Fruit fly (Drosophila melanogaster) whole organism, pupa: Measurements from ENCODE around the gene CG13724.

Experiments used
- CG10348 ChIP-seq: fragments of 200-800 bp; sonication (Bioruptor generic); IDR thresholded peaks from 2 replicates; pipeline ENCODE4 v1.3.6; 2022; ENCODE audit warnings: missing biosample characterization, missing genetic modification characterization
- CG12605 ChIP-seq: fragments of 200-800 bp; sonication (Bioruptor generic); IDR thresholded peaks from 2 replicates; pipeline ENCODE4 v1.3.6; 2022; ENCODE audit warnings: missing biosample characterization, missing genetic modification characterization
- CG13204 ChIP-seq: fragments of 200-800 bp; sonication (Bioruptor generic); optimal IDR thresholded peaks from 2 replicates; lab custom pipeline; 2018; ENCODE audit warnings: missing biosample characterization, mild to moderate bottlenecking, missing genetic modification characterization, moderate library complexity
- CG14655 ChIP-seq: fragments of 200-800 bp; sonication (Bioruptor generic); optimal IDR thresholded peaks from 3 replicates; lab custom pipeline; 2017; ENCODE audit warnings: mild to moderate bottlenecking, missing biosample characterization, missing genetic modification reagents, missing genetic modification characterization
- CG15710 ChIP-seq: fragments of 200-800 bp; sonication (Bioruptor generic); optimal IDR thresholded peaks from 2 replicates; lab custom pipeline; 2018; ENCODE audit warnings: missing biosample characterization, mild to moderate bottlenecking, missing genetic modification characterization, moderate library complexity
- CG17806 ChIP-seq: fragments of 200-800 bp; sonication (Bioruptor generic); optimal IDR thresholded peaks from 2 replicates; lab custom pipeline; 2018; ENCODE audit warnings: missing biosample characterization, mild to moderate bottlenecking, missing genetic modification characterization, moderate library complexity
- CG32121 ChIP-seq: fragments of 200-800 bp; sonication (Bioruptor generic); IDR thresholded peaks from 2 replicates; pipeline ENCODE4 v1.3.6; 2022; ENCODE audit warnings: missing biosample characterization, missing genetic modification characterization
- CG34367 ChIP-seq: fragments of 200-800 bp; sonication (Bioruptor generic); optimal IDR thresholded peaks from 2 replicates; lab custom pipeline; 2018; ENCODE audit warnings: missing biosample characterization, mild to moderate bottlenecking, missing genetic modification characterization
- CG4496 ChIP-seq: fragments of 200-800 bp; sonication (Bioruptor generic); IDR thresholded peaks from 3 replicates; pipeline ENCODE4 v1.3.6; 2022; ENCODE audit warnings: missing biosample characterization, missing genetic modification characterization
- CG8159 ChIP-seq: fragments of 200-800 bp; sonication (Bioruptor generic); optimal IDR thresholded peaks from 3 replicates; lab custom pipeline; 2018; ENCODE audit warnings: missing biosample characterization, mild to moderate bottlenecking, missing genetic modification characterization, moderate library complexity
- CG8301 ChIP-seq: fragments of 200-800 bp; sonication (Bioruptor generic); optimal IDR thresholded peaks from 2 replicates; lab custom pipeline; 2018; ENCODE audit warnings: missing biosample characterization, mild to moderate bottlenecking, missing genetic modification characterization
- CG9948 ChIP-seq: fragments of 200-800 bp; sonication (Bioruptor generic); optimal IDR thresholded peaks from 2 replicates; lab custom pipeline; 2018; ENCODE audit warnings: missing biosample characterization, mild to moderate bottlenecking, missing genetic modification characterization, moderate library complexity
- D1 ChIP-seq: fragments of 200-800 bp; sonication (Bioruptor generic); optimal IDR thresholded peaks from 2 replicates; lab custom pipeline; 2018; ENCODE audit warnings: missing biosample characterization, mild to moderate bottlenecking, missing genetic modification characterization, moderate library complexity
- EcR ChIP-seq: fragments of 200-800 bp; sonication (Bioruptor generic); optimal IDR thresholded peaks from 3 replicates; lab custom pipeline; 2019; ENCODE audit warnings: missing biosample characterization, missing genetic modification characterization, mild to moderate bottlenecking, moderate library complexity, missing genetic modification reagents
- Ets98B ChIP-seq: fragments of 200-800 bp; sonication (Bioruptor generic); IDR thresholded peaks from 2 replicates; pipeline ENCODE4 v1.3.6; 2022; ENCODE audit warnings: missing biosample characterization, missing genetic modification characterization
- Pif1A ChIP-seq: fragments of 200-800 bp; sonication (Bioruptor generic); optimal IDR thresholded peaks from 3 replicates; lab custom pipeline; 2016; ENCODE audit warnings: missing biosample characterization, missing genetic modification characterization
- Pif1B ChIP-seq: fragments of 200-800 bp; sonication (Bioruptor generic); optimal IDR thresholded peaks from 3 replicates; lab custom pipeline; 2016; ENCODE audit warnings: missing biosample characterization, missing genetic modification characterization
- Snoo ChIP-seq: fragments of 200-800 bp; sonication (Bioruptor generic); optimal IDR thresholded peaks from 3 replicates; lab custom pipeline; 2017; ENCODE audit warnings: missing biosample characterization, mild to moderate bottlenecking, missing genetic modification characterization, inconsistent platforms
- fd96Ca ChIP-seq: fragments of 200-800 bp; sonication (Bioruptor generic); IDR thresholded peaks from 3 replicates; pipeline ENCODE4 v1.3.6; 2022; ENCODE audit warnings: missing biosample characterization, missing genetic modification characterization
- gl ChIP-seq: fragments of 200-800 bp; sonication (Bioruptor generic); optimal IDR thresholded peaks from 2 replicates; lab custom pipeline; 2018; ENCODE audit warnings: missing biosample characterization, mild to moderate bottlenecking, missing genetic modification characterization
- rn ChIP-seq: fragments of 200-800 bp; sonication (Bioruptor generic); IDR thresholded peaks from 2 replicates; pipeline ENCODE4 v1.3.6; 2022; ENCODE audit warnings: missing biosample characterization, missing genetic modification characterization

Gene CG13724

dm6 chr3L:17352812-17353211, 30.2 kb downstream of the CG13724 start:
- no peak for TF ChIP-seq D1 (tag; lab: Kevin White, UChicago)
- no peak for TF ChIP-seq rn (GFP tag; lab: Robert Waterston, UW)
- no peak for TF ChIP-seq Ets98B (GFP tag; lab: Robert Waterston, UW)
- TF ChIP-seq CG12605 (GFP tag; lab: Robert Waterston, UW): no peak
- TF ChIP-seq CG13204 (GFP tag; lab: Kevin White, UChicago): no peak
- no peak for TF ChIP-seq CG4496
- no peak for TF ChIP-seq CG10348 (GFP tag; lab: Robert Waterston, UW)
- TF ChIP-seq CG9948 (tag; lab: Kevin White, UChicago): no peak
- no peak for TF ChIP-seq gl
- TF ChIP-seq CG34367 (tag; lab: Kevin White, UChicago): no peak
- TF ChIP-seq CG17806 (tag; lab: Kevin White, UChicago): no peak
- TF ChIP-seq, all 21 proteins: peak for 0

dm6 chr3L:17357431-17357830, 34.8 kb downstream of the CG13724 start:
- TF ChIP-seq rn (GFP tag; lab: Robert Waterston, UW) (no peak), CG8159 (tag; lab: Kevin White, UChicago) (no peak), CG9948 (tag; lab: Kevin White, UChicago) (no peak), EcR (GFP tag; lab: Kevin White, UChicago) (no peak), CG34367 (tag; lab: Kevin White, UChicago) (no peak), gl (no peak), CG10348 (GFP tag; lab: Robert Waterston, UW) (no peak), Pif1A (GFP tag; lab: Kevin White, UChicago) (no peak)

dm6 chr3L:17358490-17358889, 35.8 kb downstream of the CG13724 start:
- TF ChIP-seq gl: no peak
- no peak for TF ChIP-seq CG32121 (GFP tag; lab: Robert Waterston, UW)
- TF ChIP-seq D1 (tag; lab: Kevin White, UChicago): no peak
- no peak for TF ChIP-seq CG34367 (tag; lab: Kevin White, UChicago)
- TF ChIP-seq EcR (GFP tag; lab: Kevin White, UChicago): no peak
- TF ChIP-seq CG17806 (tag; lab: Kevin White, UChicago): no peak
- TF ChIP-seq Pif1A (GFP tag; lab: Kevin White, UChicago): no peak
- TF ChIP-seq Snoo (tag; lab: Kevin White, UChicago): no peak
- no peak for TF ChIP-seq CG9948 (tag; lab: Kevin White, UChicago)
- no peak for TF ChIP-seq CG13204 (GFP tag; lab: Kevin White, UChicago)
- TF ChIP-seq fd96Ca (GFP tag; lab: Robert Waterston, UW): no peak
- TF ChIP-seq CG10348 (GFP tag; lab: Robert Waterston, UW): no peak
- no peak for TF ChIP-seq Pif1B (GFP tag; lab: Kevin White, UChicago)
- TF ChIP-seq rn (GFP tag; lab: Robert Waterston, UW): no peak

dm6 chr3L:17359225-17359773, 36.7 kb downstream of the CG13724 start, which contains the start of gene tap:
TSS of gene tap (plus strand) at chr3L:17359682.
- TF ChIP-seq EcR (GFP tag; lab: Kevin White, UChicago): no peak
- TF ChIP-seq CG17806 (tag; lab: Kevin White, UChicago): no peak

- TF ChIP-seq EcR (GFP tag; lab: Kevin White, UChicago): no peak
- no peak for TF ChIP-seq CG15710 (tag; lab: Kevin White, UChicago)
- TF ChIP-seq CG9948 (tag; lab: Kevin White, UChicago): no peak
- no peak for TF ChIP-seq Pif1B (GFP tag; lab: Kevin White, UChicago)
- no peak for TF ChIP-seq CG10348 (GFP tag; lab: Robert Waterston, UW)
- no peak for TF ChIP-seq CG14655 (GFP tag; lab: Kevin White, UChicago)
- no peak for TF ChIP-seq CG17806 (tag; lab: Kevin White, UChicago)
- no peak for TF ChIP-seq CG34367 (tag; lab: Kevin White, UChicago)
- TF ChIP-seq CG4496: no peak
- TF ChIP-seq Ets98B (GFP tag; lab: Robert Waterston, UW): no peak
- no peak for TF ChIP-seq CG32121 (GFP tag; lab: Robert Waterston, UW)
- TF ChIP-seq D1 (tag; lab: Kevin White, UChicago): no peak
- no peak for TF ChIP-seq gl
- no peak for TF ChIP-seq CG12605 (GFP tag; lab: Robert Waterston, UW)
- no peak for TF ChIP-seq rn (GFP tag; lab: Robert Waterston, UW)
- no peak for TF ChIP-seq Snoo (tag; lab: Kevin White, UChicago)
- no peak for TF ChIP-seq fd96Ca (GFP tag; lab: Robert Waterston, UW)
- no peak for TF ChIP-seq Pif1A (GFP tag; lab: Kevin White, UChicago)
Observed at dm6 chr3L:17361925-17362324, 39.3 kb downstream of the CG13724 start.

- TF ChIP-seq EcR (GFP tag; lab: Kevin White, UChicago) (no peak), gl (no peak), CG13204 (GFP tag; lab: Kevin White, UChicago) (no peak), Snoo (tag; lab: Kevin White, UChicago) (no peak), CG14655 (GFP tag; lab: Kevin White, UChicago) (no peak), CG4496 (no peak), CG8159 (tag; lab: Kevin White, UChicago) (no peak), CG10348 (GFP tag; lab: Robert Waterston, UW) (no peak), CG34367 (tag; lab: Kevin White, UChicago) (no peak), D1 (tag; lab: Kevin White, UChicago) (no peak), CG8301 (tag; lab: Kevin White, UChicago) (no peak), CG15710 (tag; lab: Kevin White, UChicago) (no peak), CG17806 (tag; lab: Kevin White, UChicago) (no peak), fd96Ca (GFP tag; lab: Robert Waterston, UW) (no peak), Pif1A (GFP tag; lab: Kevin White, UChicago) (no peak), Ets98B (GFP tag; lab: Robert Waterston, UW) (no peak), CG12605 (GFP tag; lab: Robert Waterston, UW) (no peak), rn (GFP tag; lab: Robert Waterston, UW) (no peak)
Observed at dm6 chr3L:17362940-17363339, 40.3 kb downstream of the CG13724 start.
